Worm (Caenorhabditis elegans) whole organism, L1 larva: ENCODE data around the gene Y66A7A.9.

Experiments used
- C04F5.9 ChIP-seq: sonication (generic microtip); optimal IDR thresholded peaks from 2 replicates; lab custom pipeline; 2016; ENCODE audit warnings: missing genetic modification characterization, missing compliant biosample characterization
- C16A3.4 ChIP-seq: fragments of 150-350 bp; optimal IDR thresholded peaks from 2 replicates; lab custom pipeline; 2014; ENCODE audit warnings: missing biosample characterization, missing genetic modification characterization
- C34B4.2 ChIP-seq: sonication (generic microtip); optimal IDR thresholded peaks from 2 replicates; lab custom pipeline; 2017; ENCODE audit warnings: mild to moderate bottlenecking, missing genetic modification characterization, missing compliant biosample characterization
- F16B12.6 ChIP-seq: fragments of 150-350 bp; optimal IDR thresholded peaks from 2 replicates; lab custom pipeline; 2014; ENCODE audit warnings: missing biosample characterization, missing genetic modification characterization
- Y116A8C.19 ChIP-seq: sonication (generic microtip); optimal IDR thresholded peaks from 2 replicates; lab custom pipeline; 2016; ENCODE audit warnings: missing compliant biosample characterization, missing genetic modification characterization, borderline replicate concordance
- aly-2 ChIP-seq: fragments of 150-350 bp; optimal IDR thresholded peaks from 2 replicates; lab custom pipeline; 2014; ENCODE audit warnings: missing biosample characterization, missing genetic modification characterization
- ceh-8 ChIP-seq: fragments of 200-800 bp; sonication (Bioruptor generic); optimal IDR thresholded peaks from 2 replicates; lab custom pipeline; 2018; ENCODE audit warnings: mild to moderate bottlenecking, missing genetic modification characterization, moderate library complexity, missing compliant biosample characterization
- ceh-82 ChIP-seq, 3 experiments: fragments of 150-350 bp in 1 of 3; sonication (generic microtip) in 2 of 3; optimal IDR thresholded peaks; 2 replicates each; lab custom pipeline; 2014 to 2017; ENCODE audit warnings: missing biosample characterization in 3 of 3, missing genetic modification characterization in 3 of 3
- ceh-90 ChIP-seq: sonication (generic microtip); optimal IDR thresholded peaks from 2 replicates; lab custom pipeline; 2016; ENCODE audit warnings: missing genetic modification characterization, missing compliant biosample characterization
- ces-1 ChIP-seq: fragments of 150-350 bp; optimal IDR thresholded peaks from 2 replicates; lab custom pipeline; 2014; ENCODE audit warnings: missing biosample characterization, missing genetic modification reagents, missing genetic modification characterization
- dpl-1 ChIP-seq, 3 experiments: fragments of 150-350 bp in 2 of 3; sonication (generic microtip) in 1 of 3; optimal IDR thresholded peaks; 2 replicates each; lab custom pipeline; 2014 to 2017; ENCODE audit warnings: missing biosample characterization in 3 of 3, missing genetic modification characterization in 3 of 3, missing genetic modification reagents in 3 of 3
- dsc-1 ChIP-seq: sonication (generic microtip); optimal IDR thresholded peaks from 2 replicates; lab custom pipeline; 2016; ENCODE audit warnings: mild to moderate bottlenecking, missing genetic modification characterization, missing compliant biosample characterization
- efl-3 ChIP-seq: fragments of 200-800 bp; sonication (Bioruptor generic); optimal IDR thresholded peaks from 2 replicates; lab custom pipeline; 2018; ENCODE audit warnings: mild to moderate bottlenecking, missing genetic modification characterization, missing compliant biosample characterization
- egl-13 ChIP-seq: sonication (generic microtip); optimal IDR thresholded peaks from 2 replicates; lab custom pipeline; 2016; ENCODE audit warnings: missing genotype, missing genetic modification reagents, missing genetic modification characterization, missing compliant biosample characterization
- elt-3 ChIP-seq, 6 experiments: fragments of 150-350 bp in 1 of 6; sonication (generic microtip); optimal IDR thresholded peaks; 2 replicates each; lab custom pipeline; 2017 to 2018; ENCODE audit warnings: missing biosample characterization in 6 of 6, missing genetic modification characterization in 6 of 6, inconsistent platforms in 1 of 6
- fkh-8 ChIP-seq: sonication (generic microtip); optimal IDR thresholded peaks from 2 replicates; lab custom pipeline; 2016; ENCODE audit warnings: mild to moderate bottlenecking, missing genetic modification characterization, missing compliant biosample characterization
- fos-1 ChIP-seq: fragments of 150-350 bp; optimal IDR thresholded peaks from 2 replicates; lab custom pipeline; 2014; ENCODE audit warnings: missing biosample characterization, missing genetic modification characterization
- grh-1 ChIP-seq: fragments of 200-800 bp; sonication (Bioruptor generic); IDR thresholded peaks from 2 replicates; pipeline ENCODE4 v1.3.6; 2022; ENCODE audit warnings: missing genetic modification reagents, missing genetic modification characterization, missing compliant biosample characterization
- hlh-4 ChIP-seq: sonication (generic microtip); optimal IDR thresholded peaks from 2 replicates; lab custom pipeline; 2016; ENCODE audit warnings: mild to moderate bottlenecking, missing genetic modification characterization, missing compliant biosample characterization
- hpl-2 ChIP-seq: fragments of 150-350 bp; optimal IDR thresholded peaks from 2 replicates; lab custom pipeline; 2014; ENCODE audit warnings: missing biosample characterization, missing genetic modification reagents, missing genetic modification characterization
- lin-13 ChIP-seq: fragments of 150-350 bp; optimal IDR thresholded peaks from 2 replicates; lab custom pipeline; 2014; ENCODE audit warnings: missing biosample characterization, missing genetic modification reagents, missing genetic modification characterization
- lin-14 ChIP-seq: fragments of 200-800 bp; sonication (Bioruptor generic); optimal IDR thresholded peaks from 2 replicates; lab custom pipeline; 2018; ENCODE audit warnings: mild to moderate bottlenecking, missing genetic modification characterization, moderate library complexity, missing compliant biosample characterization
- lin-15B ChIP-seq: fragments of 150-350 bp; sonication (generic microtip); optimal IDR thresholded peaks from 3 replicates; lab custom pipeline; 2014; ENCODE audit warnings: missing biosample characterization, missing genetic modification characterization
- lin-35 ChIP-seq, 2 experiments: fragments of 150-350 bp; optimal IDR thresholded peaks; 2 replicates each; lab custom pipeline; 2014; ENCODE audit warnings: missing biosample characterization in 2 of 2, missing genetic modification characterization in 2 of 2, missing genetic modification reagents in 2 of 2
- lir-3 ChIP-seq: sonication (generic microtip); optimal IDR thresholded peaks from 2 replicates; lab custom pipeline; 2016; ENCODE audit warnings: mild to moderate bottlenecking, missing genetic modification characterization, moderate library complexity, missing compliant biosample characterization; ENCODE audit not compliant: poor library complexity
- mef-2 ChIP-seq: fragments of 150-350 bp; optimal IDR thresholded peaks from 2 replicates; lab custom pipeline; 2014; ENCODE audit warnings: missing biosample characterization, missing genetic modification characterization
- nhr-11 ChIP-seq: fragments of 150-350 bp; optimal IDR thresholded peaks from 2 replicates; lab custom pipeline; 2014; ENCODE audit warnings: missing biosample characterization, missing genetic modification characterization
- nhr-12 ChIP-seq: sonication (generic microtip); optimal IDR thresholded peaks from 2 replicates; lab custom pipeline; 2017; ENCODE audit warnings: missing biosample characterization, missing genetic modification characterization
- nhr-19 ChIP-seq: fragments of 200-800 bp; sonication (Bioruptor generic); conservative IDR thresholded peaks from 2 replicates; pipeline ENCODE4 v1.3.6; 2022; ENCODE audit warnings: missing genetic modification characterization, missing compliant biosample characterization
- nhr-237 ChIP-seq: fragments of 150-350 bp; optimal IDR thresholded peaks from 2 replicates; lab custom pipeline; 2014; ENCODE audit warnings: missing biosample characterization, missing genetic modification characterization
- nhr-28 ChIP-seq: fragments of 150-350 bp; optimal IDR thresholded peaks from 2 replicates; lab custom pipeline; 2014; ENCODE audit warnings: missing biosample characterization, missing genetic modification characterization
- nhr-84 ChIP-seq: sonication (generic microtip); optimal IDR thresholded peaks from 2 replicates; lab custom pipeline; 2017; ENCODE audit warnings: missing biosample characterization, missing genetic modification characterization
- nhr-90 ChIP-seq: sonication (generic microtip); optimal IDR thresholded peaks from 2 replicates; lab custom pipeline; 2016; ENCODE audit warnings: mild to moderate bottlenecking, missing genetic modification characterization, missing compliant biosample characterization; ENCODE audit not compliant: poor library complexity
- pqm-1 ChIP-seq: sonication (generic microtip); optimal IDR thresholded peaks from 3 replicates; lab custom pipeline; 2017; ENCODE audit warnings: missing biosample characterization, missing genetic modification characterization
- sox-4 ChIP-seq: sonication (generic microtip); optimal IDR thresholded peaks from 2 replicates; lab custom pipeline; 2016; ENCODE audit warnings: missing genetic modification characterization, missing compliant biosample characterization
- sptf-1 ChIP-seq: fragments of 150-350 bp; optimal IDR thresholded peaks from 2 replicates; lab custom pipeline; 2014; ENCODE audit warnings: missing biosample characterization, missing genetic modification characterization
- swsn-7 ChIP-seq: sonication (generic microtip); optimal IDR thresholded peaks from 2 replicates; lab custom pipeline; 2016; ENCODE audit warnings: missing genetic modification characterization, missing compliant biosample characterization
- tbx-2 ChIP-seq: sonication (generic microtip); optimal IDR thresholded peaks from 2 replicates; lab custom pipeline; 2016; ENCODE audit warnings: missing genetic modification characterization, missing compliant biosample characterization
- unc-62 ChIP-seq: fragments of 150-350 bp; optimal IDR thresholded peaks from 2 replicates; lab custom pipeline; 2014; ENCODE audit warnings: missing biosample characterization, missing genetic modification reagents, missing genetic modification characterization
- unc-86 ChIP-seq: sonication (generic microtip); optimal IDR thresholded peaks from 2 replicates; lab custom pipeline; 2016; ENCODE audit warnings: missing genetic modification characterization, missing compliant biosample characterization
- xbp-1 ChIP-seq: sonication (generic microtip); optimal IDR thresholded peaks from 2 replicates; lab custom pipeline; 2016; ENCODE audit warnings: missing genetic modification characterization, missing compliant biosample characterization
- zag-1 ChIP-seq: fragments of 150-350 bp; optimal IDR thresholded peaks from 2 replicates; lab custom pipeline; 2014; ENCODE audit warnings: missing biosample characterization, missing genetic modification characterization
- ztf-11 ChIP-seq, 2 experiments: sonication (generic microtip); optimal IDR thresholded peaks; 2 replicates each; lab custom pipeline; 2016 to 2017; ENCODE audit warnings: missing genetic modification characterization in 2 of 2, missing biosample characterization in 1 of 2, missing compliant biosample characterization in 1 of 2
- ztf-4 ChIP-seq: fragments of 150-350 bp; optimal IDR thresholded peaks from 2 replicates; lab custom pipeline; 2014; ENCODE audit warnings: missing biosample characterization, missing genetic modification characterization

Y66A7A.9 gene

ce11 chrIII:11641347-11641746, 29.1 kb upstream of the Y66A7A.9 start (continued):
- TF ChIP-seq ztf-4 (tag; lab: Kevin White, UChicago), result no peak
- TF ChIP-seq dpl-1 (GFP tag; optimal IDR thresholded peaks at IDR 0.05; lab: Kevin White, UChicago), result peak in 1 of 3 experiments; percentile 12
- no peak for TF ChIP-seq efl-3 (GFP tag; lab: Kevin White, UChicago)
- TF ChIP-seq nhr-90, result no peak
- TF ChIP-seq xbp-1 (tag; lab: Kevin White, UChicago), result peak; percentile 6
- no peak for TF ChIP-seq hpl-2 (GFP tag; lab: Kevin White, UChicago)
- TF ChIP-seq ces-1 (GFP tag; lab: Kevin White, UChicago), result peak; percentile 11
- TF ChIP-seq ceh-8 (GFP tag; lab: Kevin White, UChicago), result peak; percentile 55
- TF ChIP-seq C34B4.2 (tag; lab: Kevin White, UChicago), result no peak
- TF ChIP-seq sptf-1 (tag; lab: Kevin White, UChicago), result no peak
- no peak for TF ChIP-seq aly-2
- TF ChIP-seq tbx-2, result peak; percentile 48
- TF ChIP-seq egl-13 (tag; lab: Kevin White, UChicago), result peak; percentile 81
- no peak for TF ChIP-seq nhr-84 (tag; lab: Kevin White, UChicago)
- TF ChIP-seq hlh-4, result no peak
- no peak for TF ChIP-seq pqm-1 (tag; lab: Kevin White, UChicago)
- TF ChIP-seq nhr-12, result no peak
- no peak for TF ChIP-seq lin-13
- peak; percentile 19 for TF ChIP-seq fos-1 (tag; lab: Kevin White, UChicago)
- TF ChIP-seq sox-4 (tag; lab: Kevin White, UChicago), result peak; percentile 72
- no peak for TF ChIP-seq nhr-28 (tag; lab: Kevin White, UChicago)
- TF ChIP-seq zag-1 (tag; lab: Kevin White, UChicago), result no peak
- peak; percentile 53 for TF ChIP-seq unc-86 (tag; lab: Kevin White, UChicago)
- TF ChIP-seq lin-15B (tag; lab: Kevin White, UChicago), result no peak
- TF ChIP-seq dsc-1 (tag; lab: Kevin White, UChicago), result peak; percentile 84
- TF ChIP-seq elt-3 (tag; optimal IDR thresholded peaks at IDR 0.05; lab: Kevin White, UChicago), result no peak
- TF ChIP-seq F16B12.6 (tag; lab: Kevin White, UChicago), result no peak
- TF ChIP-seq lin-35 (GFP tag; optimal IDR thresholded peaks at IDR 0.05; lab: Kevin White, UChicago), result peak in 1 of 2 experiments; percentile 54
- peak; percentile 86 for TF ChIP-seq lin-14 (GFP tag; lab: Kevin White, UChicago)
- TF ChIP-seq nhr-19, result peak; percentile 20; the same call in 1 of the 2 replicates
- no peak for TF ChIP-seq C16A3.4 (tag; lab: Kevin White, UChicago)
- TF ChIP-seq nhr-237, result no peak
- TF ChIP-seq fkh-8 (tag; lab: Kevin White, UChicago), result peak; percentile 96
- no peak for TF ChIP-seq mef-2

- no peak for TF ChIP-seq pqm-1 (tag; lab: Kevin White, UChicago)
- no peak for TF ChIP-seq ceh-8 (GFP tag; lab: Kevin White, UChicago)
These were observed 24.5 kb upstream of the Y66A7A.9 start, which contains the start of gene tbx-33 for ce11 chrIII:11636740-11637139. tbx-33 (minus strand) TSS chrIII:11636840.

ce11 chrIII:11635000-11635399, 22.7 kb upstream of the Y66A7A.9 start:
- TF ChIP-seq C04F5.9 (tag; lab: Kevin White, UChicago), result no peak
- TF ChIP-seq efl-3 (GFP tag; lab: Kevin White, UChicago), result no peak

ce11 chrIII:11633444-11633843, 21.2 kb upstream of the Y66A7A.9 start:
- TF ChIP-seq lir-3, result no peak
- no peak for TF ChIP-seq C16A3.4 (tag; lab: Kevin White, UChicago)
- no peak for TF ChIP-seq ceh-82 (tag; optimal IDR thresholded peaks at IDR 0.05; lab: Kevin White, UChicago)
- TF ChIP-seq Y116A8C.19 (tag; lab: Kevin White, UChicago), result no peak
- no peak for TF ChIP-seq nhr-19
- no peak for TF ChIP-seq efl-3 (GFP tag; lab: Kevin White, UChicago)
- TF ChIP-seq ztf-11 (tag; optimal IDR thresholded peaks at IDR 0.05; lab: Kevin White, UChicago), result no peak
- no peak for TF ChIP-seq grh-1
- TF ChIP-seq sptf-1 (tag; lab: Kevin White, UChicago), result no peak
- no peak for TF ChIP-seq swsn-7 (tag; lab: Kevin White, UChicago)
- TF ChIP-seq ceh-90 (tag; lab: Kevin White, UChicago), result no peak
- no peak for TF ChIP-seq nhr-11 (tag; lab: Kevin White, UChicago)
- no peak for TF ChIP-seq aly-2
- no peak for TF ChIP-seq C34B4.2 (tag; lab: Kevin White, UChicago)
- no peak for TF ChIP-seq unc-62
- TF ChIP-seq F16B12.6 (tag; lab: Kevin White, UChicago), result no peak
- TF ChIP-seq nhr-12, result no peak
